Fruit fly (Drosophila melanogaster) whole organism, embryonic: ENCODE measurements around the gene CG10508.

Experiments used
- CG11247 ChIP-seq: fragments of 200-800 bp; sonication (Bioruptor generic); IDR thresholded peaks from 2 replicates; pipeline ENCODE4 v1.3.6; 2022; ENCODE audit warnings: missing biosample characterization, missing genetic modification characterization
- CG11504 ChIP-seq: fragments of 200-800 bp; sonication (Bioruptor generic); optimal IDR thresholded peaks from 3 replicates; lab custom pipeline; 2019; ENCODE audit warnings: missing biosample characterization, mild to moderate bottlenecking, missing genetic modification characterization, moderate library complexity
- CG13424 ChIP-seq: fragments of 200-800 bp; sonication (Bioruptor generic); optimal IDR thresholded peaks from 2 replicates; lab custom pipeline; 2019; ENCODE audit warnings: missing biosample characterization, mild to moderate bottlenecking, missing genetic modification characterization, moderate library complexity
- CG13775 ChIP-seq: fragments of 200-800 bp; sonication (Bioruptor generic); optimal IDR thresholded peaks from 3 replicates; lab custom pipeline; 2017; ENCODE audit warnings: missing biosample characterization, mild to moderate bottlenecking, missing genetic modification characterization
- CG14710 ChIP-seq: fragments of 200-800 bp; sonication (Bioruptor generic); optimal IDR thresholded peaks from 3 replicates; lab custom pipeline; 2019; ENCODE audit warnings: missing biosample characterization, mild to moderate bottlenecking, missing genetic modification characterization, moderate library complexity
- CG1602 ChIP-seq: fragments of 200-800 bp; sonication (Bioruptor generic); optimal IDR thresholded peaks from 3 replicates; lab custom pipeline; 2016; ENCODE audit warnings: missing biosample characterization, missing genetic modification characterization
- CG17328 ChIP-seq: fragments of 200-800 bp; sonication (Bioruptor generic); IDR thresholded peaks from 2 replicates; pipeline ENCODE4 v1.3.6; 2022; ENCODE audit warnings: missing biosample characterization, missing genetic modification characterization
- CG3407 ChIP-seq: fragments of 200-800 bp; sonication (Bioruptor generic); optimal IDR thresholded peaks from 2 replicates; lab custom pipeline; 2018; ENCODE audit warnings: missing biosample characterization, mild to moderate bottlenecking, missing genetic modification characterization
- CG3847 ChIP-seq: fragments of 200-800 bp; sonication (Bioruptor generic); IDR thresholded peaks from 2 replicates; pipeline ENCODE4 v1.3.6; 2022; ENCODE audit warnings: missing biosample characterization, missing genetic modification characterization
- CG4424 ChIP-seq: fragments of 200-800 bp; sonication (Bioruptor generic); optimal IDR thresholded peaks from 3 replicates; lab custom pipeline; 2016; ENCODE audit warnings: missing biosample characterization, missing genetic modification characterization
- CG5245 ChIP-seq: fragments of 200-800 bp; sonication (Bioruptor generic); optimal IDR thresholded peaks from 3 replicates; lab custom pipeline; 2016; ENCODE audit warnings: missing biosample characterization, missing genetic modification characterization
- CG6683 ChIP-seq: fragments of 200-800 bp; sonication (Bioruptor generic); optimal IDR thresholded peaks from 2 replicates; lab custom pipeline; 2017; ENCODE audit warnings: missing biosample characterization, mild to moderate bottlenecking, missing genetic modification characterization, missing genetic modification reagents
- CG6854 ChIP-seq: fragments of 200-800 bp; sonication (Bioruptor generic); optimal IDR thresholded peaks from 3 replicates; lab custom pipeline; 2017; ENCODE audit warnings: missing biosample characterization, mild to moderate bottlenecking, missing genetic modification characterization
- CG7372 ChIP-seq: fragments of 200-800 bp; sonication (Bioruptor generic); IDR thresholded peaks from 2 replicates; pipeline ENCODE4 v1.3.6; 2022; ENCODE audit warnings: missing biosample characterization, missing genetic modification characterization
- CG8281 ChIP-seq: fragments of 200-800 bp; sonication (Bioruptor generic); optimal IDR thresholded peaks from 2 replicates; lab custom pipeline; 2018; ENCODE audit warnings: missing biosample characterization, mild to moderate bottlenecking, missing genetic modification characterization, moderate library complexity
- CG8290 ChIP-seq, 3 experiments: fragments of 200-800 bp; sonication (Bioruptor generic); optimal IDR thresholded peaks; 2 replicates each; lab custom pipeline; 2016 to 2019; ENCODE audit warnings: missing biosample characterization in 3 of 3, missing genetic modification characterization in 3 of 3, mild to moderate bottlenecking in 2 of 3, moderate library complexity in 1 of 3
- CG8944 ChIP-seq: fragments of 200-800 bp; sonication (Bioruptor generic); optimal IDR thresholded peaks from 3 replicates; lab custom pipeline; 2016; ENCODE audit warnings: missing biosample characterization, missing genetic modification characterization
- CG9215 ChIP-seq: fragments of 200-800 bp; sonication (Bioruptor generic); IDR thresholded peaks from 2 replicates; pipeline ENCODE4 v1.3.6; 2022; ENCODE audit warnings: missing biosample characterization, missing genetic modification characterization
- Dbx ChIP-seq: fragments of 200-800 bp; sonication (Bioruptor generic); IDR thresholded peaks from 3 replicates; pipeline ENCODE4 v1.3.6; 2022; ENCODE audit warnings: missing biosample characterization, missing genetic modification characterization
- H2.0 ChIP-seq: fragments of 200-800 bp; sonication (Bioruptor generic); IDR thresholded peaks from 2 replicates; pipeline ENCODE4 v1.3.6; 2022; ENCODE audit warnings: missing biosample characterization, missing genetic modification characterization
- HLH3B ChIP-seq: fragments of 200-800 bp; sonication (Bioruptor generic); IDR thresholded peaks from 2 replicates; pipeline ENCODE4 v1.3.6; 2022; ENCODE audit warnings: missing biosample characterization, missing genetic modification characterization
- HLH4C ChIP-seq: fragments of 200-800 bp; sonication (Bioruptor generic); IDR thresholded peaks from 3 replicates; pipeline ENCODE4 v1.3.6; 2022; ENCODE audit warnings: missing biosample characterization, missing genetic modification characterization; ENCODE audit not compliant: partially characterized antibody
- HLHmδ ChIP-seq: fragments of 200-800 bp; sonication (Bioruptor generic); optimal IDR thresholded peaks from 2 replicates; lab custom pipeline; 2018; ENCODE audit warnings: missing biosample characterization, mild to moderate bottlenecking, missing genetic modification characterization, moderate library complexity
- Hsf ChIP-seq: fragments of 200-800 bp; sonication (Bioruptor generic); optimal IDR thresholded peaks from 3 replicates; lab custom pipeline; 2016; ENCODE audit warnings: missing biosample characterization, missing genetic modification characterization
- Lim3 ChIP-seq: fragments of 200-800 bp; sonication (Bioruptor generic); IDR thresholded peaks from 2 replicates; pipeline ENCODE4 v1.3.6; 2022; ENCODE audit warnings: missing biosample characterization, missing genetic modification characterization
- MBD-R2 ChIP-seq: fragments of 200-800 bp; sonication (Bioruptor generic); IDR thresholded peaks from 2 replicates; pipeline ENCODE4 v1.3.6; 2022; ENCODE audit warnings: missing biosample characterization, missing genetic modification characterization
- Med ChIP-seq: fragments of 200-800 bp; sonication (Bioruptor generic); peaks from one replicate; lab custom pipeline; 2016; ENCODE audit warnings: missing biosample characterization, missing genetic modification characterization, mild to moderate bottlenecking, inconsistent platforms, moderate library complexity
- Myb ChIP-seq: fragments of 200-800 bp; sonication (Bioruptor generic); optimal IDR thresholded peaks from 2 replicates; lab custom pipeline; 2016; ENCODE audit warnings: missing biosample characterization, missing genetic modification characterization
- Nf-YB ChIP-seq: fragments of 200-800 bp; sonication (Bioruptor generic); optimal IDR thresholded peaks from 3 replicates; lab custom pipeline; 2019; ENCODE audit warnings: missing biosample characterization, mild to moderate bottlenecking, missing genetic modification characterization, moderate library complexity
- Pdp1 ChIP-seq, 2 experiments: fragments of 200-800 bp; sonication (Bioruptor generic); optimal IDR thresholded peaks; 3 replicates each; lab custom pipeline; 2016; ENCODE audit warnings: missing biosample characterization in 2 of 2, missing genetic modification characterization in 2 of 2, mild to moderate bottlenecking in 1 of 2, moderate library complexity in 1 of 2
- Six4 ChIP-seq: fragments of 200-800 bp; sonication (Bioruptor generic); optimal IDR thresholded peaks from 2 replicates; lab custom pipeline; 2016; ENCODE audit warnings: missing biosample characterization, missing genetic modification characterization
- Spps ChIP-seq: fragments of 200-800 bp; sonication (Bioruptor generic); optimal IDR thresholded peaks from 2 replicates; lab custom pipeline; 2018; ENCODE audit warnings: missing biosample characterization, mild to moderate bottlenecking, missing genetic modification characterization
- ab ChIP-seq: fragments of 200-800 bp; sonication (Bioruptor generic); optimal IDR thresholded peaks from 2 replicates; lab custom pipeline; 2016; ENCODE audit warnings: missing biosample characterization, missing genetic modification characterization
- aop ChIP-seq: fragments of 200-800 bp; sonication (Bioruptor generic); IDR thresholded peaks from 2 replicates; pipeline ENCODE4 v1.3.6; 2022; ENCODE audit warnings: missing biosample characterization, missing genetic modification characterization
- ap ChIP-seq: fragments of 200-800 bp; sonication (Bioruptor generic); IDR thresholded peaks from 2 replicates; pipeline ENCODE4 v1.3.6; 2022; ENCODE audit warnings: missing biosample characterization, missing genetic modification characterization
- bowl ChIP-seq: fragments of 200-800 bp; sonication (Bioruptor generic); IDR thresholded peaks from 2 replicates; pipeline ENCODE4 v1.3.6; 2022; ENCODE audit warnings: missing biosample characterization, missing genetic modification characterization
- disco-r ChIP-seq: fragments of 200-800 bp; sonication (Bioruptor generic); optimal IDR thresholded peaks from 2 replicates; lab custom pipeline; 2016; ENCODE audit warnings: missing biosample characterization, missing genetic modification characterization
- dpn ChIP-seq, 2 experiments: fragments of 200-800 bp; sonication (Bioruptor generic); optimal IDR thresholded peaks; 3 replicates each; lab custom pipeline; 2016; ENCODE audit warnings: missing biosample characterization in 2 of 2, missing genetic modification characterization in 2 of 2
- emc ChIP-seq: fragments of 200-800 bp; sonication (Bioruptor generic); optimal IDR thresholded peaks from 2 replicates; lab custom pipeline; 2016; ENCODE audit warnings: missing biosample characterization, missing genetic modification characterization
- lab ChIP-seq: fragments of 200-800 bp; sonication (Bioruptor generic); optimal IDR thresholded peaks from 3 replicates; lab custom pipeline; 2017; ENCODE audit warnings: missing biosample characterization, missing genetic modification characterization, mild to moderate bottlenecking, moderate library complexity, missing genetic modification reagents
- pho ChIP-seq: fragments of 200-800 bp; sonication (Bioruptor generic); optimal IDR thresholded peaks from 2 replicates; lab custom pipeline; 2016; ENCODE audit warnings: missing biosample characterization, missing genetic modification characterization
- psq ChIP-seq: fragments of 200-800 bp; sonication (Bioruptor generic); optimal IDR thresholded peaks from 2 replicates; lab custom pipeline; 2017; ENCODE audit warnings: missing biosample characterization, missing genetic modification characterization
- salm ChIP-seq: fragments of 200-800 bp; sonication (Bioruptor generic); optimal IDR thresholded peaks from 2 replicates; lab custom pipeline; 2018; ENCODE audit warnings: missing biosample characterization, mild to moderate bottlenecking, missing genetic modification characterization
- scrt ChIP-seq: fragments of 200-800 bp; sonication (Bioruptor generic); optimal IDR thresholded peaks from 2 replicates; lab custom pipeline; 2018; ENCODE audit warnings: missing biosample characterization, mild to moderate bottlenecking, missing genetic modification characterization, moderate library complexity
- slou ChIP-seq: fragments of 200-800 bp; sonication (Bioruptor generic); optimal IDR thresholded peaks from 3 replicates; lab custom pipeline; 2016; ENCODE audit warnings: missing biosample characterization, missing genetic modification characterization
- sug ChIP-seq: fragments of 200-800 bp; optimal IDR thresholded peaks from 2 replicates; lab custom pipeline; 2019; ENCODE audit warnings: missing biosample characterization, mild to moderate bottlenecking, missing genetic modification characterization, moderate library complexity
- tgo ChIP-seq: fragments of 200-800 bp; sonication (Bioruptor generic); IDR thresholded peaks from 3 replicates; pipeline ENCODE4 v1.3.6; 2022; ENCODE audit warnings: missing biosample characterization, missing genetic modification characterization
- tin ChIP-seq: fragments of 200-800 bp; sonication (Bioruptor generic); optimal IDR thresholded peaks from 3 replicates; lab custom pipeline; 2016; ENCODE audit warnings: missing biosample characterization, missing genetic modification characterization
- zen ChIP-seq: fragments of 200-800 bp; sonication (Bioruptor generic); optimal IDR thresholded peaks from 3 replicates; lab custom pipeline; 2018; ENCODE audit warnings: missing biosample characterization, mild to moderate bottlenecking, missing genetic modification characterization, moderate library complexity

CG10508 gene

dm6 chr3L:21176935-21177581 is 33.0 kb upstream of the CG10508 start (continued):
- 0 out of 2 replicates have a peak, but pooled peaks have one; percentile 25 for TF ChIP-seq CG17328
- TF ChIP-seq Nf-YB, result peak; percentile 20
- 0 out of 3 replicates have a peak, but pooled peaks have one; percentile 11 for TF ChIP-seq HLH4C (GFP tag; lab: Robert Waterston, UW)
- TF ChIP-seq CG11504 (tag; lab: Kevin White, UChicago), result no peak
- peak; percentile 63 to 66 for TF ChIP-seq Pdp1 (GFP tag; optimal IDR thresholded peaks at IDR 0.05; lab: Kevin White, UChicago)
- peak; percentile 36 for TF ChIP-seq CG6683
- TF ChIP-seq CG1602, result peak; percentile 40
- TF ChIP-seq CG4424 (GFP tag; lab: Kevin White, UChicago), result peak; percentile 51
- TF ChIP-seq disco-r (GFP tag; lab: Kevin White, UChicago), result no peak
- TF ChIP-seq lab, result peak; percentile 86
- TF ChIP-seq CG9215 (GFP tag; lab: Robert Waterston, UW), result peak; percentile 72
- TF ChIP-seq slou, result peak; percentile 45
- no peak for TF ChIP-seq CG3407 (GFP tag; lab: Kevin White, UChicago)
- TF ChIP-seq psq (GFP tag; lab: Kevin White, UChicago), result peak; percentile 20
- no peak for TF ChIP-seq CG8290 (GFP tag; optimal IDR thresholded peaks at IDR 0.05; lab: Kevin White, UChicago)
- TF ChIP-seq CG8290 (tag; optimal IDR thresholded peaks at IDR 0.05; lab: Kevin White, UChicago), result peak in 1 of 2 experiments; percentile 63
- TF ChIP-seq CG5245 (GFP tag; lab: Kevin White, UChicago), result no peak
- peak; percentile 90 for TF ChIP-seq Med
- TF ChIP-seq H2.0 (GFP tag; lab: Robert Waterston, UW), result peak; percentile 64
- peak; percentile 61 for TF ChIP-seq CG13775
- TF ChIP-seq CG3847, result peak; percentile 85
- peak; percentile 77 for TF ChIP-seq pho (GFP tag; lab: Kevin White, UChicago)
- 0 out of 2 replicates have a peak, but pooled peaks have one; percentile 35 for TF ChIP-seq ap (GFP tag; lab: Robert Waterston, UW)
- TF ChIP-seq aop (GFP tag; lab: Robert Waterston, UW), result no peak
- TF ChIP-seq sug (tag; lab: Kevin White, UChicago), result peak; percentile 24
- TF ChIP-seq Myb (GFP tag; lab: Kevin White, UChicago), result peak; percentile 25
- TF ChIP-seq bowl (GFP tag; lab: Robert Waterston, UW), result peak; percentile 16; the same call in 1 of the 2 replicates
- TF ChIP-seq MBD-R2, result peak; percentile 35; the same call in 1 of the 2 replicates
- TF ChIP-seq CG8281 (tag; lab: Kevin White, UChicago), result peak; percentile 52
- peak; percentile 57 for TF ChIP-seq CG13424 (tag; lab: Kevin White, UChicago)
- TF ChIP-seq salm, result no peak
- TF ChIP-seq Hsf (GFP tag; lab: Kevin White, UChicago), result peak; percentile 72
- TF ChIP-seq Lim3 (GFP tag; lab: Robert Waterston, UW), result no peak
- TF ChIP-seq CG14710, result no peak
- no peak for TF ChIP-seq ab (GFP tag; lab: Kevin White, UChicago)
- TF ChIP-seq CG11247 (GFP tag; lab: Robert Waterston, UW), result peak; percentile 78
- TF ChIP-seq CG8944 (GFP tag; lab: Kevin White, UChicago), result peak; percentile 7
- TF ChIP-seq emc (GFP tag; lab: Kevin White, UChicago), result peak; percentile 35
- TF ChIP-seq dpn (GFP tag; optimal IDR thresholded peaks at IDR 0.05; lab: Kevin White, UChicago), result peak; percentile 43 to 71
- peak; percentile 64 for TF ChIP-seq CG6854 (GFP tag; lab: Kevin White, UChicago)
- TF ChIP-seq HLH3B, result peak; percentile 53; the same call in 1 of the 2 replicates
- TF ChIP-seq CG7372 (GFP tag; lab: Robert Waterston, UW), result peak; percentile 52; the same call in 1 of the 2 replicates
- peak; percentile 10 for TF ChIP-seq zen (tag; lab: Kevin White, UChicago)
- TF ChIP-seq tgo (GFP tag; lab: Robert Waterston, UW), result peak; percentile 68; the same call in 2 of the 3 replicates
- no peak for TF ChIP-seq Spps (tag; lab: Kevin White, UChicago)
- TF ChIP-seq HLHmδ, result no peak
- TF ChIP-seq Dbx (GFP tag; lab: Robert Waterston, UW), result peak; percentile 89
- no peak for TF ChIP-seq Six4 (GFP tag; lab: Kevin White, UChicago)
- peak; percentile 12 for TF ChIP-seq tin (GFP tag; lab: Kevin White, UChicago)
- TF ChIP-seq scrt, result peak; percentile 57
